Worm (Caenorhabditis elegans) whole organism, mixed stage, embryonic: ENCODE measurements around the gene C18D11.7.
"Not testable (repeated sequence)": the region's sequence is repeated elsewhere in the genome, so short reads cannot be mapped to it uniquely, and the experiment has no call there.

Experiments used
- bed-3 ChIP-seq: fragments of 200-800 bp; sonication (Bioruptor generic); optimal IDR thresholded peaks from 3 replicates; lab custom pipeline; 2018; ENCODE audit warnings: mild to moderate bottlenecking, missing genetic modification characterization, moderate library complexity, missing compliant biosample characterization
- blmp-1 ChIP-seq: fragments of 150-350 bp; optimal IDR thresholded peaks from 2 replicates; lab custom pipeline; 2014; ENCODE audit warnings: missing biosample characterization, missing genetic modification characterization
- ceh-43 ChIP-seq: fragments of 200-800 bp; sonication (Bioruptor generic); optimal IDR thresholded peaks from 2 replicates; lab custom pipeline; 2018; ENCODE audit warnings: mild to moderate bottlenecking, missing genetic modification characterization, moderate library complexity, missing compliant biosample characterization
- ceh-83 ChIP-seq: fragments of 200-800 bp; sonication (Bioruptor generic); optimal IDR thresholded peaks from 2 replicates; lab custom pipeline; 2018; ENCODE audit warnings: mild to moderate bottlenecking, missing genetic modification characterization, missing compliant biosample characterization
- ces-1 ChIP-seq: fragments of 150-350 bp; optimal IDR thresholded peaks from 2 replicates; lab custom pipeline; 2014; ENCODE audit warnings: missing biosample characterization, missing genetic modification reagents, missing genetic modification characterization
- drap-1 ChIP-seq: fragments of 200-800 bp; sonication (Bioruptor generic); optimal IDR thresholded peaks from 3 replicates; lab custom pipeline; 2018; ENCODE audit warnings: mild to moderate bottlenecking, missing genetic modification characterization, missing compliant biosample characterization
- elt-1 ChIP-seq: sonication (generic microtip); optimal IDR thresholded peaks from 2 replicates; lab custom pipeline; 2017; ENCODE audit warnings: missing genetic modification characterization, mild to moderate bottlenecking, missing compliant biosample characterization, antibody characterized with exemption, moderate library complexity, borderline replicate concordance; ENCODE audit not compliant: insufficient read depth
- elt-3 ChIP-seq: fragments of 150-350 bp; optimal IDR thresholded peaks from 2 replicates; lab custom pipeline; 2014; ENCODE audit warnings: missing biosample characterization, missing genetic modification characterization
- lin-13 ChIP-seq: fragments of 150-350 bp; optimal IDR thresholded peaks from 2 replicates; lab custom pipeline; 2014; ENCODE audit warnings: missing biosample characterization, missing genetic modification characterization
- lsy-2 ChIP-seq: fragments of 150-350 bp; optimal IDR thresholded peaks from 2 replicates; lab custom pipeline; 2014; ENCODE audit warnings: missing biosample characterization, missing genetic modification characterization
- mab-5 ChIP-seq: fragments of 150-350 bp; optimal IDR thresholded peaks from 2 replicates; lab custom pipeline; 2014; ENCODE audit warnings: missing biosample characterization, missing genetic modification characterization
- mep-1 ChIP-seq: fragments of 150-350 bp; optimal IDR thresholded peaks from 2 replicates; lab custom pipeline; 2017; ENCODE audit warnings: missing biosample characterization, missing genetic modification reagents, missing genetic modification characterization, inconsistent platforms
- nhr-2 ChIP-seq: fragments of 150-350 bp; optimal IDR thresholded peaks from 2 replicates; lab custom pipeline; 2014; ENCODE audit warnings: missing biosample characterization, missing genetic modification characterization
- nhr-28 ChIP-seq: fragments of 150-350 bp; optimal IDR thresholded peaks from 2 replicates; lab custom pipeline; 2014; ENCODE audit warnings: missing biosample characterization, missing genetic modification characterization
- nhr-76 ChIP-seq: sonication (generic microtip); optimal IDR thresholded peaks from 2 replicates; lab custom pipeline; 2017; ENCODE audit warnings: missing biosample characterization, missing genetic modification characterization
- pha-4 ChIP-seq: fragments of 150-350 bp; optimal IDR thresholded peaks from 2 replicates; lab custom pipeline; 2018; ENCODE audit warnings: missing biosample characterization, missing genetic modification reagents, missing genetic modification characterization
- sem-2 ChIP-seq: fragments of 200-800 bp; sonication (Bioruptor generic); optimal IDR thresholded peaks from 2 replicates; lab custom pipeline; 2018; ENCODE audit warnings: mild to moderate bottlenecking, missing genetic modification characterization, missing compliant biosample characterization
- sptf-1 ChIP-seq: sonication (generic microtip); optimal IDR thresholded peaks from 2 replicates; lab custom pipeline; 2017; ENCODE audit warnings: mild to moderate bottlenecking, missing genetic modification characterization, moderate library complexity, missing compliant biosample characterization
- unc-120 ChIP-seq: sonication (generic microtip); optimal IDR thresholded peaks from 2 replicates; lab custom pipeline; 2017; ENCODE audit warnings: missing genetic modification characterization, missing compliant biosample characterization; ENCODE audit not compliant: poor library complexity, severe bottlenecking
- unc-39 ChIP-seq: fragments of 150-350 bp; optimal IDR thresholded peaks from 2 replicates; lab custom pipeline; 2014; ENCODE audit warnings: missing biosample characterization, missing genetic modification characterization
- unc-62 ChIP-seq: fragments of 150-350 bp; optimal IDR thresholded peaks from 2 replicates; lab custom pipeline; 2014; ENCODE audit warnings: missing biosample characterization, missing genetic modification reagents, missing genetic modification characterization
- ztf-11 ChIP-seq: fragments of 150-350 bp; optimal IDR thresholded peaks from 2 replicates; lab custom pipeline; 2014; ENCODE audit warnings: missing biosample characterization, missing genetic modification characterization

The C18D11.7 gene

DNA sequence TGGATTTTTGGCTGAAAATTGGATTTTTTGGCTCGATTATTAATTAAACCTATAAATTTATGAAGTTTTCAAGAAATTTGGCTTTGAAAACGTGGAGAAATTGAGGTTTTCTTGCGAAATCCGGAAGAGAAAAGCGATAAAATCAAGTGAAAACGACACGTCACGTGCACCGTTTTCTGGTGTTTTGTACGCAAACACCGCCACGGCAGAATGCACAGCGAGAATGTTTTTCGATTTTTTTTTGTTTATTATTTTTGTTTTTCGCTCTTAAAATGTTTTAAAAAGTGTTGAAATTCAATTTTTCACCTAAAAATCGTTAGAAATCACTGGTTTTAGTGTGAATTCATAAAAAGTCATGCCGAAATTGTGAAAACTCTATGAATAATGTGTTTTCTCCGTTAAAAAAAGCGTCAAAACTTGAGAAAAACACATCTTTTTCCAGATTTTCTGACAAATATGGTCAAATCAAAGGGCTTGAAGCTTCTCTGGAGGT lies 32.0 kb downstream of the C18D11.7 start, which contains the start of gene immp-1:
TSS of gene immp-1 (plus strand) at position 443 of the 493 bp plus-strand sequence.
- TF ChIP-seq lsy-2 (peak; percentile 19), nhr-2 (tag; lab: Kevin White, UChicago) (no peak), blmp-1 (peak; percentile 71), ceh-83 (GFP tag; lab: Kevin White, UChicago) (no peak), lin-13 (tag; lab: Kevin White, UChicago) (no peak), unc-120 (tag; lab: Kevin White, UChicago) (no peak), ceh-43 (GFP tag; lab: Kevin White, UChicago) (no peak), mab-5 (no peak), drap-1 (GFP tag; lab: Kevin White, UChicago) (no peak), ces-1 (GFP tag; lab: Kevin White, UChicago) (peak; percentile 16), nhr-76 (tag; lab: Kevin White, UChicago) (no peak), elt-3 (tag; lab: Kevin White, UChicago) (no peak)

DNA sequence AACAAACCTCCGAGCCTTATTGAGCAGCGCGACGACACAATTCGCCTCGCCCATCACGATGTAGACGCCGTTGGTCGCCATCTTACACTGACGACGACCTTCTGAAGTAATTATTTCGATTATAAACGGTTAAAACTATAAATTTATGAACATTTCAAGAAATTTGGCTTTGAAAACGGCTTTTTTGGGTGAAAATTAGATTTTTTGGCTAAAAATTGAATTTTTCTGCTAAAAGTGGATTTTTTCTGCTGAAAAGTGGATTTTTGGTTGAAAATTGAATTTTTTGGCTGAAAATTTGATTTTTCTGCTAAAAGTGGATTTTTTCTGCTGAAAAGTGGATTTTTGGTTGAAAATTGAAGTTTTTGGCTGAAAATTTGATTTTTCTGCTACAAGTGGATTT lies 33.0 kb downstream of the C18D11.7 start, which contains the start of gene gbf-1:
TSS of gene gbf-1 (minus strand) at position 101 of the 400 bp plus-strand sequence.
- TF ChIP-seq unc-39 (tag; lab: Kevin White, UChicago); ces-1 (GFP tag; lab: Kevin White, UChicago); elt-1 (tag; lab: Kevin White, UChicago): not testable (repeated sequence)

DNA sequence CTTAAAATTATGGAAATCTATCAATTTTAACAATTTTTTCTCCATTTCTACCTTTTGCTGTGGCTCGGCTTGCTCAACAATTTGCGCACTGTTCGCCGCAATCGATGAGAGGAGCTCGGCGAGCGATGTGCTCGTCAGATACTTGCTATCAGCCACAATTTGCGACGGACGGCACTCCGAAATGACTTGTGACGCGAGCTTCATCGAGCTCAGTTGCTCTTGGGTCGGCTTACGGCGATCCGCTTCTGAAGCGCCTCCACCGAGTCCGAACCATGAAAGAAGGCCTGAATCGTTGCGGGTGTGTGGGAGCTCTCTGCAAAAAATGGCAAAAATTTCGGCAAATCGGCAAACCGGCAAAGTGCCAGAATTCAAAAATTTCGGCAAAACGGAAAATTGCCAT lies 46.0 kb downstream of the C18D11.7 start:
- TF ChIP-seq lsy-2 (no peak), unc-62 (GFP tag; lab: Kevin White, UChicago) (no peak), ztf-11 (tag; lab: Kevin White, UChicago) (no peak), mep-1 (tag; lab: Kevin White, UChicago) (no peak), sptf-1 (tag; lab: Kevin White, UChicago) (no peak), nhr-28 (no peak), elt-1 (tag; lab: Kevin White, UChicago) (no peak), sem-2 (GFP tag; lab: Kevin White, UChicago) (no peak), bed-3 (GFP tag; lab: Kevin White, UChicago) (no peak), elt-3 (tag; lab: Kevin White, UChicago) (no peak), blmp-1 (no peak), pha-4 (tag; lab: Kevin White, UChicago) (no peak), nhr-2 (tag; lab: Kevin White, UChicago) (no peak)

DNA sequence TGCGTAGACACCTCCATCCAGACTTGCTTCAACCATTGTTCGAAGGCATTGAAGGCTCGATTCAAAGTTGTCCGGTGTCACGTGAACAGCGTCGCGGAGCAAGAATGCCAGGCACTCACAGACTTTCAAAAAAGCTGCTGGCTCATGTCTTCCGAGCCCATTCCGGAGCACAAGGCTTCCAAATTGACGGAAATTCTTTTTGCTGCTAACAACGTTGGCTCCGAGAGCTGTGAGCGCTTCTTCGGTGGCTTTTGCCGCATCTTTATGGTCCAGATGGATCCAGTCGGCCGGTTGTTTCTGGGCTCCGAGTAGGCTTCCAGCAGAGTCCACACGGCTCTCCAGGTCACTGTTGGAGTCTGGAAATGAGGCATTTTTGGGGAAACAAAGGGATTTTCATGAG lies 48.7 kb downstream of the C18D11.7 start:
- TF ChIP-seq bed-3 (GFP tag; lab: Kevin White, UChicago) (no peak), ztf-11 (tag; lab: Kevin White, UChicago) (no peak), nhr-28 (no peak)
